Worm (Caenorhabditis elegans): ENCODE data around the gene mat-2.

ce11 chrII:11166414-11166813 lies 53.9 kb downstream of the mat-2 start:
- TF ChIP-seq nhr-12 (tag; optimal IDR thresholded peaks at IDR 0.05) (no peak), unc-62 (GFP tag; optimal IDR thresholded peaks at IDR 0.05) (no peak), nhr-237 (tag; optimal IDR thresholded peaks at IDR 0.05) (no peak), pha-4 (tag; optimal IDR thresholded peaks at IDR 0.05) (no peak), mep-1 (tag; optimal IDR thresholded peaks at IDR 0.05) (no peak), ztf-11 (tag; optimal IDR thresholded peaks at IDR 0.05) (no peak), snpc-4 (tag; optimal IDR thresholded peaks at IDR 0.05) (no peak), tbx-8 (GFP tag; optimal IDR thresholded peaks at IDR 0.05) (no peak)
